Worm (Caenorhabditis elegans) whole organism, L1 larva: ENCODE results near the gene dpm-3.

ENCODE experiments used
- C04F5.9 ChIP-seq: sonication (generic microtip); optimal IDR thresholded peaks from 2 replicates; lab custom pipeline; 2016; ENCODE audit warnings: missing genetic modification characterization, missing compliant biosample characterization
- ceh-82 ChIP-seq, 3 experiments: fragments of 150-350 bp in 1 of 3; sonication (generic microtip) in 2 of 3; optimal IDR thresholded peaks; 2 replicates each; lab custom pipeline; 2014 to 2017; ENCODE audit warnings: missing biosample characterization in 3 of 3, missing genetic modification characterization in 3 of 3
- lin-39 ChIP-seq: fragments of 150-350 bp; optimal IDR thresholded peaks from 2 replicates; lab custom pipeline; 2014; ENCODE audit warnings: missing biosample characterization, missing genetic modification reagents, missing genetic modification characterization
- mdl-1 ChIP-seq, 2 experiments: fragments of 150-350 bp; optimal IDR thresholded peaks; 2 replicates each; lab custom pipeline; 2014 to 2017; ENCODE audit warnings: missing biosample characterization in 2 of 2, missing genetic modification characterization in 2 of 2, inconsistent platforms in 1 of 2
- nhr-11 ChIP-seq: fragments of 150-350 bp; optimal IDR thresholded peaks from 2 replicates; lab custom pipeline; 2014; ENCODE audit warnings: missing biosample characterization, missing genetic modification characterization
- nhr-12 ChIP-seq: sonication (generic microtip); optimal IDR thresholded peaks from 2 replicates; lab custom pipeline; 2017; ENCODE audit warnings: missing biosample characterization, missing genetic modification characterization
- nhr-19 ChIP-seq: fragments of 200-800 bp; sonication (Bioruptor generic); conservative IDR thresholded peaks from 2 replicates; pipeline ENCODE4 v1.3.6; 2022; ENCODE audit warnings: missing genetic modification characterization, missing compliant biosample characterization
- rnt-1 ChIP-seq: sonication (generic microtip); optimal IDR thresholded peaks from 2 replicates; lab custom pipeline; 2016; ENCODE audit warnings: mild to moderate bottlenecking, missing genetic modification characterization, moderate library complexity, missing compliant biosample characterization
- unc-62 ChIP-seq: fragments of 150-350 bp; optimal IDR thresholded peaks from 2 replicates; lab custom pipeline; 2014; ENCODE audit warnings: missing biosample characterization, missing genetic modification reagents, missing genetic modification characterization

DNA sequence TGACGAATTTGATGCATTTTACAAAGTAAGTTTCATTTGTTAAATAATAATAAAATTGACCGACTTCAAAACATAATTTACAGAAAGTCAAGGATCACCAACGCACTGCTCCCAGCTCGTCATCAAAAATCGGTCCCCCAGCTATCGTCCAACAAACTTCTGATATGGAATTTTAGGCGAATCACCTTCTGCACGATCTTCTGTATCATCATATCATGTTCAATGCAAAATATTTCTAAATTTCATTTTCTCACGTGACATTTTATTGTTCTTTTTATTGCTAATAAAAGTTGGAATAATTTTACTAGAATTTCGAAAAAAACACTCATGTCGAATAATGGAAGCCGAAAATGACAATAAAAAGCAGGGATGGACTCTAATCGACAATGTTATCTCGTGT lies 18.8 kb downstream of the dpm-3 start, which contains the start of gene acl-13:
- TF ChIP-seq nhr-11 (tag; lab: Kevin White, UChicago) (no peak), rnt-1 (tag; lab: Kevin White, UChicago) (no peak), unc-62 (GFP tag; lab: Kevin White, UChicago) (no peak), ceh-82 (tag; optimal IDR thresholded peaks at IDR 0.05; lab: Kevin White, UChicago) (no peak), mdl-1 (tag; optimal IDR thresholded peaks at IDR 0.05; lab: Kevin White, UChicago) (no peak), lin-39 (tag; lab: Kevin White, UChicago) (no peak), nhr-19 (GFP tag; lab: Robert Waterston, UW) (no peak), nhr-12 (tag; lab: Kevin White, UChicago) (no peak), C04F5.9 (tag; lab: Kevin White, UChicago) (no peak)
